Worm (Caenorhabditis elegans) whole organism, early embryonic: ENCODE data around the gene fut-8.

Experiments used
- F13C5.2 ChIP-seq: sonication (generic microtip); optimal IDR thresholded peaks from 2 replicates; lab custom pipeline; 2017; ENCODE audit warnings: mild to moderate bottlenecking, missing genetic modification characterization, inconsistent platforms, missing compliant biosample characterization
- aly-1 ChIP-seq: sonication (generic microtip); optimal IDR thresholded peaks from 2 replicates; lab custom pipeline; 2016; ENCODE audit warnings: missing genetic modification characterization, missing compliant biosample characterization
- ama-1 ChIP-seq: fragments of 150-350 bp; optimal IDR thresholded peaks from 2 replicates; lab custom pipeline; 2014
- ceh-13 ChIP-seq: fragments of 200-800 bp; sonication (Bioruptor generic); optimal IDR thresholded peaks from 2 replicates; lab custom pipeline; 2018; ENCODE audit warnings: mild to moderate bottlenecking, missing genetic modification characterization, missing compliant biosample characterization
- ceh-36 ChIP-seq: sonication (generic microtip); optimal IDR thresholded peaks from 2 replicates; lab custom pipeline; 2016; ENCODE audit warnings: missing genetic modification characterization, inconsistent platforms, missing compliant biosample characterization
- ets-7 ChIP-seq: sonication (generic microtip); optimal IDR thresholded peaks from 2 replicates; lab custom pipeline; 2016; ENCODE audit warnings: missing genotype, missing genetic modification characterization, missing compliant biosample characterization
- flt-1 ChIP-seq: fragments of 200-800 bp; sonication (Bioruptor generic); IDR thresholded peaks from 2 replicates; pipeline ENCODE4 v1.3.6; 2022; ENCODE audit warnings: missing genetic modification characterization, missing compliant biosample characterization
- hmbx-1 ChIP-seq: sonication (generic microtip); optimal IDR thresholded peaks from 2 replicates; lab custom pipeline; 2016; ENCODE audit warnings: mild to moderate bottlenecking, missing genetic modification characterization, missing compliant biosample characterization
- hmg-4 ChIP-seq: fragments of 200-800 bp; sonication (Bioruptor generic); optimal IDR thresholded peaks from 2 replicates; lab custom pipeline; 2018; ENCODE audit warnings: mild to moderate bottlenecking, missing genetic modification characterization, missing compliant biosample characterization
- hnd-1 ChIP-seq: sonication (generic microtip); optimal IDR thresholded peaks from 2 replicates; lab custom pipeline; 2016; ENCODE audit warnings: missing genetic modification characterization, missing compliant biosample characterization
- scrt-1 ChIP-seq: fragments of 200-800 bp; sonication (Bioruptor generic); IDR thresholded peaks from 2 replicates; pipeline ENCODE4 v1.3.6; 2022; ENCODE audit warnings: missing genetic modification characterization, missing compliant biosample characterization
- tbx-11 ChIP-seq: fragments of 200-800 bp; sonication (Bioruptor generic); IDR thresholded peaks from 2 replicates; pipeline ENCODE4 v1.3.6; 2022; ENCODE audit warnings: missing genetic modification characterization, missing compliant biosample characterization
- tra-4 ChIP-seq: sonication (generic microtip); optimal IDR thresholded peaks from 2 replicates; lab custom pipeline; 2017; ENCODE audit warnings: missing genetic modification characterization, missing compliant biosample characterization

DNA sequence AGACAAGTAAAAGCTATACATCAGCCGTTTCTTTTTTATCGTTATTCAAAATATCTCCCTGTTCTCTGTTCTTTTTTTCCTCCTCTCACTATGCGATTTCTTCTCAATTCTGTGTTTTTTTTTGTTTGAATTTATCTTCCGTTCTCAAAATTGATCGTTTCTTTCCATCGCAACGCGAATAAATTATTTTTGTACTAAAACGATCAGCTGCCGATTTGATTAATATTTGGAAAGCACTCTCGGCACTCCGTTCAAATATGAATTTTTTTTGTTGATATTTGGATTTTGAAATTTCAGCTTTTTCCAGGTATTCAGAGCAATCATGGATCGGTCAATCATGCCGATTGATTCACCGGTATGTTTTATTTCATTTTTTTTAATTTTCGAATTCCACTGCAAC, 47.1 kb downstream of the fut-8 start, which contains the start of gene pst-1:
- TF ChIP-seq ama-1 (lab: Kevin White, UChicago) (no peak), ceh-13 (GFP tag; lab: Kevin White, UChicago) (no peak), scrt-1 (no peak), hmbx-1 (tag; lab: Kevin White, UChicago) (no peak), tra-4 (no peak), flt-1 (no peak), tbx-11 (GFP tag; lab: Robert Waterston, UW) (no peak), hmg-4 (GFP tag; lab: Kevin White, UChicago) (no peak), aly-1 (tag; lab: Kevin White, UChicago) (no peak), ceh-36 (tag; lab: Kevin White, UChicago) (no peak), ets-7 (tag; lab: Kevin White, UChicago) (no peak), F13C5.2 (no peak), hnd-1 (tag; lab: Kevin White, UChicago) (no peak)
